Worm (Caenorhabditis elegans) whole organism, L4/young adult: ENCODE data around the gene mtch-1.
"Not testable (repeated sequence)": the region's sequence is repeated elsewhere in the genome, so short reads cannot be mapped to it uniquely, and the experiment has no call there.

Experiments
- W03F9.2 ChIP-seq: fragments of 150-350 bp; optimal IDR thresholded peaks from 2 replicates; lab custom pipeline; 2014; ENCODE audit warnings: missing biosample characterization, missing genetic modification characterization
- dao-5 ChIP-seq: sonication (generic microtip); optimal IDR thresholded peaks from 2 replicates; lab custom pipeline; 2016; ENCODE audit warnings: missing genotype, missing genetic modification characterization, moderate library complexity, missing compliant biosample characterization
- him-1 ChIP-seq: sonication (generic microtip); optimal IDR thresholded peaks from 2 replicates; lab custom pipeline; 2016; ENCODE audit warnings: missing genotype, missing genetic modification reagents, missing genetic modification characterization, missing compliant biosample characterization

Gene mtch-1

ce11 chrII:7394690-7395054, 20.7 kb upstream of the mtch-1 start, which contains the start of gene bath-44:
bath-44 (plus strand) TSS chrII:7394955.
- no peak for TF ChIP-seq him-1 (tag; lab: Kevin White, UChicago)
- no peak for TF ChIP-seq W03F9.2 (tag; lab: Kevin White, UChicago)
- no peak for TF ChIP-seq dao-5 (tag; lab: Kevin White, UChicago)

- TF ChIP-seq W03F9.2 (tag; lab: Kevin White, UChicago) (peak; percentile 10), him-1 (tag; lab: Kevin White, UChicago) (no peak)
Observed at ce11 chrII:7393922-7394689, 20.1 kb upstream of the mtch-1 start.

- TF ChIP-seq dao-5 (tag; lab: Kevin White, UChicago) = no peak
Observed at ce11 chrII:7393393-7393792, 19.4 kb upstream of the mtch-1 start.

ce11 chrII:7392052-7392694, 18.2 kb upstream of the mtch-1 start:
- no peak for TF ChIP-seq dao-5 (tag; lab: Kevin White, UChicago)
- no peak for TF ChIP-seq him-1 (tag; lab: Kevin White, UChicago)
- no peak for TF ChIP-seq W03F9.2 (tag; lab: Kevin White, UChicago)

- TF ChIP-seq W03F9.2 (tag; lab: Kevin White, UChicago) (no peak), him-1 (tag; lab: Kevin White, UChicago) (no peak), dao-5 (tag; lab: Kevin White, UChicago) (no peak)
Observed at ce11 chrII:7390335-7390734, 16.4 kb upstream of the mtch-1 start.

- TF ChIP-seq dao-5 (tag; lab: Kevin White, UChicago) (no peak), him-1 (tag; lab: Kevin White, UChicago) (no peak), W03F9.2 (tag; lab: Kevin White, UChicago) (no peak)
Observed at ce11 chrII:7385442-7385841, 11.5 kb upstream of the mtch-1 start, which contains the start of gene sre-3. sre-3 (plus strand) TSS chrII:7385742.

- TF ChIP-seq him-1 (tag; lab: Kevin White, UChicago) (no peak), W03F9.2 (tag; lab: Kevin White, UChicago) (no peak), dao-5 (tag; lab: Kevin White, UChicago) (no peak)
Observed at ce11 chrII:7381947-7382346, 8.0 kb upstream of the mtch-1 start.

- no peak for TF ChIP-seq him-1 (tag; lab: Kevin White, UChicago)
- TF ChIP-seq dao-5 (tag; lab: Kevin White, UChicago) = no peak
Observed at ce11 chrII:7381142-7381611, 7.2 kb upstream of the mtch-1 start, which contains the start of gene C07D10.5. C07D10.5 (plus strand) TSS chrII:7381561.

ce11 chrII:7379021-7379420, 5.1 kb upstream of the mtch-1 start, which contains the start of gene C07D10.6:
C07D10.6 (plus strand) TSS chrII:7379321.
- TF ChIP-seq dao-5 (tag; lab: Kevin White, UChicago) (no peak), W03F9.2 (tag; lab: Kevin White, UChicago) (no peak), him-1 (tag; lab: Kevin White, UChicago) (no peak)

- TF ChIP-seq W03F9.2 (tag; lab: Kevin White, UChicago) = no peak
- no peak for TF ChIP-seq him-1 (tag; lab: Kevin White, UChicago)
- no peak for TF ChIP-seq dao-5 (tag; lab: Kevin White, UChicago)
Observed at ce11 chrII:7374980-7375379, 1.0 kb upstream of the mtch-1 start, which contains the start of gene F43E2.1. F43E2.1 (plus strand) TSS chrII:7375280.

- TF ChIP-seq W03F9.2, dao-5, him-1 (tag; lab: Kevin White, UChicago): not testable (repeated sequence)
Observed at ce11 chrII:7370195-7370594, 3.8 kb downstream of the mtch-1 start, which contains the start of gene F43E2.11. F43E2.11 (minus strand) TSS chrII:7370295.

- TF ChIP-seq dao-5 (tag; lab: Kevin White, UChicago) = no peak
- no peak for TF ChIP-seq W03F9.2 (tag; lab: Kevin White, UChicago)
- no peak for TF ChIP-seq him-1 (tag; lab: Kevin White, UChicago)
Observed at ce11 chrII:7368761-7369160, 5.2 kb downstream of the mtch-1 start, which contains the start of gene F43E2.6. F43E2.6 (minus strand) TSS chrII:7368861.

ce11 chrII:7363990-7364455, 9.9 kb downstream of the mtch-1 start, which contains the start of gene msra-1:
msra-1 (minus strand) TSS chrII:7364040.
- TF ChIP-seq him-1 (tag; lab: Kevin White, UChicago) (no peak), W03F9.2 (tag; lab: Kevin White, UChicago) (peak; percentile 40)
